Worm (Caenorhabditis elegans) whole organism, L4/young adult: ENCODE results near the gene F54F11.1.
A peak's percentile ranks its signal among the peaks of the same experiment; 100 is the strongest.

ENCODE experiments used
- W03F9.2 ChIP-seq: fragments of 150-350 bp; optimal IDR thresholded peaks from 2 replicates; lab custom pipeline; 2014; ENCODE audit warnings: missing biosample characterization, missing genetic modification characterization
- dao-5 ChIP-seq: sonication (generic microtip); optimal IDR thresholded peaks from 2 replicates; lab custom pipeline; 2016; ENCODE audit warnings: missing genotype, missing genetic modification characterization, moderate library complexity, missing compliant biosample characterization
- him-1 ChIP-seq: sonication (generic microtip); optimal IDR thresholded peaks from 2 replicates; lab custom pipeline; 2016; ENCODE audit warnings: missing genotype, missing genetic modification reagents, missing genetic modification characterization, missing compliant biosample characterization

The F54F11.1 gene

ce11 chrII:13484108-13484507, 19.6 kb upstream of the F54F11.1 start:
- no peak for TF ChIP-seq W03F9.2 (tag; lab: Kevin White, UChicago)
- no peak for TF ChIP-seq dao-5
- TF ChIP-seq him-1 (tag; lab: Kevin White, UChicago): no peak

- TF ChIP-seq dao-5: no peak
- no peak for TF ChIP-seq W03F9.2 (tag; lab: Kevin White, UChicago)
- TF ChIP-seq him-1 (tag; lab: Kevin White, UChicago): no peak
Measured at ce11 chrII:13485119-13485518, 18.6 kb upstream of the F54F11.1 start.

- TF ChIP-seq W03F9.2 (tag; lab: Kevin White, UChicago): no peak
- TF ChIP-seq dao-5: no peak
- TF ChIP-seq him-1 (tag; lab: Kevin White, UChicago): no peak
Measured at ce11 chrII:13487563-13487962, 16.2 kb upstream of the F54F11.1 start.

- TF ChIP-seq W03F9.2 (tag; lab: Kevin White, UChicago) (no peak), dao-5 (no peak), him-1 (tag; lab: Kevin White, UChicago) (no peak)
Measured at ce11 chrII:13489896-13490295, 13.9 kb upstream of the F54F11.1 start.

DNA sequence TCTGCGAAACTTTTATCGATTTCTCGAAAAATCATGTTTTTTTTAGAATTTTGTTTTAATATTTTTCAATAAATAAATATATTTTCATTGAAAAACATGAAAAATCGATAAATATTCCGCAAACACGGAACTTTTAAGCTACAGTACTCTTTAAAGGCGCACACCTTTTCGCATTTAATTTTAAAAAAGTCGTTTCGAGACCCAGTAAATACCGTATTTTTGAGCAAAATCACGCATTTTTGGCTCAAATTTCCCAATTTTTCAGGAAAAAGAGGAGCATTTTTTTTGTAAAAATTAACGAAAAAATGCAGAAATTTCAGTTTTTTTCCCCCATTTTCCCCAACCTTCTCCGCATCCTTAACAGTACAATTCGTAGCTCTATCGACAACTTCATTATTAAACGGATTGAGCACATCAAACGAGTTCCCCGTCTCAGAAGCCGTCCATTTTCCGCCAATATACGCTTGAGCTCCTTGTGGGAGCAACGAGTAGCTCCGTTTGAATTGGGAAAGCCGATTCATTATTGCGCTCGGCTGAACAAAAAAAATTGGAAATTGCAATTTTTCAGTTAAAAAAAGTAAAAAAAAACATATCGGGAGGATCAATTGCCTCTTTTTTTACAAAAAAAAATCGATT, 12.4 kb upstream of the F54F11.1 start, which contains the start of gene alh-7:
TSS of gene alh-7 (minus strand) at position 533 of the 636 bp plus-strand sequence.
- TF ChIP-seq him-1 (tag; lab: Kevin White, UChicago) (no peak), dao-5 (no peak)

ce11 chrII:13492948-13493347, 10.8 kb upstream of the F54F11.1 start, which contains the start of gene F45H10.2:
Gene F45H10.2 (minus strand): TSS chrII:13493048.
- no peak for TF ChIP-seq W03F9.2 (tag; lab: Kevin White, UChicago)
- no peak for TF ChIP-seq dao-5
- no peak for TF ChIP-seq him-1 (tag; lab: Kevin White, UChicago)

DNA sequence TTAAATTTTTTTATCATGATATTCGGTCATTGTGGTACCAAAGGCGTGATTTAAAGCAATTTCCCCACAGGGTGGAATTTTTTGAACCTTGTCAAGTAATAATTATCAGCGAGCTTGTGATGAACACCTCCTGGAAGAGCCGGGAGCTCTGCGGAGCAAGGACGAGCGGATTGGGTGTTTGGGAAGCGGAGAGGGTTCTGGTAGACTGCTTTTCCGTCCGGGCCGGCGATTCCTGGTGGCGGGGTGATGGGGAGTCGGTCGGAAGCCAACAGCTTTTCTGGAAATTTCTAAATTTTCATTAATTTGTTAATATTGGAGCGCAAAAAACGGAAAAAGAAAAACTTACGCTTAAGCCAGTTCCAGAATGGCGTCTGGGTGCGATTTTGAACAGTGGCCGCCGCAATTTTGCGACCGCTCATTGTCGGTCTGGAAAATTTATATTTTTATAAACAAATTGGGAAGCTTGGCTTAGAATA, 9.5 kb upstream of the F54F11.1 start, which contains the start of gene ndua-7:
TSS of gene ndua-7 (minus strand) at position 426 of the 476 bp plus-strand sequence.
- TF ChIP-seq him-1 (tag; lab: Kevin White, UChicago): no peak
- TF ChIP-seq dao-5: no peak
- no peak for TF ChIP-seq W03F9.2 (tag; lab: Kevin White, UChicago)

ce11 chrII:13494762-13495161, 9.0 kb upstream of the F54F11.1 start:
- TF ChIP-seq dao-5 (no peak), W03F9.2 (tag; lab: Kevin White, UChicago) (peak; percentile 65)

DNA sequence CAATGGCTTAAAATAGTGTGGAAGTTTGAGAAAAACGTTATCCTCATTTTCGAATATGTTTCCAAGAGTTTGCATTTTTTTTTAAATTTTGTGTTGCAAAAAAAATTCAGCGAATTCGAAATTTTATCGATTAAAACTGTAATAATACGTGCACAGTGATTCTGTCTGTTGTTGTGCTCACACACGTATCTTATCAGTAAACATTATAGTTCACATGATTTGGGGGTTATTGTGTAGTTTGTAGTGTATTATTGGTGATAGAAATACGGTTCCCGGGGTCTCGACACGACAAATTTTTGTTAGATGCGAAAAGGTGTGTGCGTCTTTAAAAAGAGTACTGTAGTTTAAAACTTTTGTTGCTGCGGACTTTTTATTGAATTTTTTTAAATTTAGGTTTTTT, 8.0 kb upstream of the F54F11.1 start, which contains the start of gene drr-1:
TSS of gene drr-1 (minus strand) at position 183 of the 400 bp plus-strand sequence.
- TF ChIP-seq dao-5 (no peak), him-1 (tag; lab: Kevin White, UChicago) (no peak), W03F9.2 (tag; lab: Kevin White, UChicago) (no peak)

DNA sequence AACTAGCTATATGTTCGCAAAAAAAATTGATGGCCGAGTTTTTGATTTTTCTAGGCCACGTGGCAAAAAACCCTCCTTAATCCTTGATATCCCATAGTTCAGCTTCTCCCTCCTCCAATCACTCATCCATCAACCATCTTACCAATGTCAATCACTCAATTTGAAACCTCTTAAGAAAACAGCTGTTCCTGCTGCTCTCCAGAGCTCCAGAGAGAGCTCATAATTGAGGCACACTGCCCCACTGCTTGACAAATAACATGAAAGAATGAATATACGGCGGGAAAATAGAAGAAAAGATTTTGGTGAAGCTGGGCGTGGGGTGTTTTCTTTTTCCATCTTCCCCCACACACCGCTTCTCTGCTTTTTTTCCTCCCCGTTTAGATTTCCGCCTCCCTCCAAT, 3.2 kb upstream of the F54F11.1 start:
- TF ChIP-seq him-1 (tag; lab: Kevin White, UChicago) (no peak), W03F9.2 (tag; lab: Kevin White, UChicago) (no peak), dao-5 (no peak)

ce11 chrII:13501575-13501974, 2.2 kb upstream of the F54F11.1 start, which contains the start of gene F45H10.5:
Gene F45H10.5 (plus strand): TSS chrII:13501875.
- TF ChIP-seq dao-5 (no peak), W03F9.2 (tag; lab: Kevin White, UChicago) (no peak), him-1 (tag; lab: Kevin White, UChicago) (no peak)

ce11 chrII:13505386-13505785, 1.6 kb downstream of the F54F11.1 start:
- TF ChIP-seq him-1 (tag; lab: Kevin White, UChicago) (no peak), W03F9.2 (tag; lab: Kevin White, UChicago) (no peak), dao-5 (no peak)

DNA sequence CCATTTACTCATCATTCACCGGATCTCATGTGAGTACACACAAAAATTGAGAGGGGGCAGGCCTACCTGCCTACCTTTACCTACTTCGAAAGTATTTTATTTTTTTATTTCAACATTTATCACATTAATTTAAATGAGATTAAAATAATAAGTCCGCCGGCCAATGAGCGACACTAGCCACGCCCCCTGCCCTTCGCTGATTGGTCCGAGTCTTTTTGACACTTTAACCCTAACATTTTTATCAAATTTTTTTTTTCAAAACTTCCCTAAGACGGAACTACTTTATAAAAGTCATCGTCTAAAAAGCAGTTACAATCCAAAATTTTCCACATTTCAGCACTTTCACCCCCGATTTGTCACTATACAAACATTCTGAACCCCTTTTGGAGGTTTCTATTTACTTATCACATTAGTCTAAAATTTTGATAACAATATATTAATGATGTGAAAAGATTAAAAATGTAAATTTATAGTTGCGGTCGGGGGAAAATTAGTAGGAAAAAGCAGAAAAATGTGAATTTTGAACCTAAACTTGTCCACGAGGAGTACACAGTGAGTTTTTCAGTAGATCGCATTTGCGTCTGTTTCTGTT, 2.3 kb downstream of the F54F11.1 start:
- no peak for TF ChIP-seq him-1 (tag; lab: Kevin White, UChicago)
- TF ChIP-seq dao-5: no peak
- TF ChIP-seq W03F9.2 (tag; lab: Kevin White, UChicago): no peak

- TF ChIP-seq W03F9.2 (tag; lab: Kevin White, UChicago) (no peak), dao-5 (no peak), him-1 (tag; lab: Kevin White, UChicago) (no peak)
Measured at ce11 chrII:13507535-13507934, 3.8 kb downstream of the F54F11.1 start, which contains the start of gene nep-17. Gene nep-17 (plus strand): TSS chrII:13507819.
